Worm (Caenorhabditis elegans) whole organism, L4 larva: ENCODE data around the gene ZK632.12.

ENCODE experiments used
- fos-1 ChIP-seq: fragments of 150-350 bp; optimal IDR thresholded peaks from 2 replicates; lab custom pipeline; 2014; ENCODE audit warnings: missing biosample characterization, missing genetic modification characterization
- lin-13 ChIP-seq: fragments of 150-350 bp; optimal IDR thresholded peaks from 2 replicates; lab custom pipeline; 2014; ENCODE audit warnings: missing biosample characterization, missing genetic modification reagents, missing genetic modification characterization
- lin-39 ChIP-seq: fragments of 150-350 bp; optimal IDR thresholded peaks from 2 replicates; lab custom pipeline; 2014; ENCODE audit warnings: missing biosample characterization, missing genetic modification reagents, missing genetic modification characterization
- mdt-29 ChIP-seq: fragments of 200-800 bp; sonication (Bioruptor generic); IDR thresholded peaks from 2 replicates; pipeline ENCODE4 v1.3.6; 2022; ENCODE audit warnings: missing genetic modification reagents, missing genetic modification characterization, missing compliant biosample characterization
- nhr-102 ChIP-seq: sonication (generic microtip); optimal IDR thresholded peaks from 2 replicates; lab custom pipeline; 2016; ENCODE audit warnings: mild to moderate bottlenecking, missing genetic modification characterization, moderate library complexity, missing compliant biosample characterization
- nhr-11 ChIP-seq: fragments of 150-350 bp; optimal IDR thresholded peaks from 2 replicates; lab custom pipeline; 2014; ENCODE audit warnings: missing biosample characterization, missing genetic modification characterization
- nhr-48 ChIP-seq: sonication (generic microtip); optimal IDR thresholded peaks from 2 replicates; lab custom pipeline; 2016; ENCODE audit warnings: mild to moderate bottlenecking, missing genetic modification characterization, missing compliant biosample characterization
- pha-4 ChIP-seq, 2 experiments: fragments of 150-350 bp in 1 of 2; fragments of 200-800 bp in 1 of 2; sonication (Bioruptor generic) in 1 of 2; IDR thresholded peaks in 1 of 2; optimal IDR thresholded peaks in 1 of 2; 2 replicates each; pipeline versions ENCODE4 v1.3.6 to Lab custom; 2014 to 2022; ENCODE audit warnings: missing genetic modification characterization in 2 of 2, missing genetic modification reagents in 2 of 2, missing biosample characterization in 1 of 2, missing compliant biosample characterization in 1 of 2
- skn-1 ChIP-seq: fragments of 150-350 bp; optimal IDR thresholded peaks from 2 replicates; lab custom pipeline; 2014; ENCODE audit warnings: missing biosample characterization, missing genetic modification characterization
- unc-39 ChIP-seq: sonication (generic microtip); optimal IDR thresholded peaks from 2 replicates; lab custom pipeline; 2017; ENCODE audit warnings: missing biosample characterization, missing genetic modification characterization
- unc-62 ChIP-seq, 3 experiments: fragments of 150-350 bp in 1 of 3; sonication (generic microtip); optimal IDR thresholded peaks in 2 of 3; peaks in 1 of 3; 1 replicate in 1 of 3; 2 replicates in 2 of 3; lab custom pipeline; 2014 to 2017; ENCODE audit warnings: missing biosample characterization in 3 of 3, missing genetic modification characterization in 3 of 3, missing genetic modification reagents in 3 of 3, missing genotype in 1 of 3
- zag-1 ChIP-seq: fragments of 150-350 bp; optimal IDR thresholded peaks from 2 replicates; lab custom pipeline; 2014; ENCODE audit warnings: missing biosample characterization, missing genetic modification characterization
- zip-2 ChIP-seq: fragments of 150-350 bp; optimal IDR thresholded peaks from 2 replicates; lab custom pipeline; 2014; ENCODE audit warnings: missing biosample characterization, missing genetic modification characterization

ce11 chrIII:9783133-9783590 lies 47.4 kb upstream of the ZK632.12 start:
- peak; percentile 73 for TF ChIP-seq nhr-102 (tag; lab: Kevin White, UChicago)
- peak; percentile 51 for TF ChIP-seq fos-1 (tag; lab: Kevin White, UChicago)
- TF ChIP-seq nhr-48 (tag; lab: Kevin White, UChicago) = peak; percentile 26
- no peak for TF ChIP-seq skn-1 (tag; lab: Kevin White, UChicago)
- no peak for TF ChIP-seq mdt-29 (GFP tag; lab: Robert Waterston, UW)
- no peak for TF ChIP-seq unc-39 (tag; lab: Kevin White, UChicago)
- TF ChIP-seq nhr-11 (tag; lab: Kevin White, UChicago) = no peak
- TF ChIP-seq lin-39 (tag; lab: Kevin White, UChicago) = no peak
- TF ChIP-seq zag-1 (tag; lab: Kevin White, UChicago) = no peak
- no peak for TF ChIP-seq lin-13
- TF ChIP-seq pha-4 (GFP tag; IDR thresholded peaks at IDR 0.05; lab: Robert Waterston, UW) = 0 out of 2 replicates have a peak, but pooled peaks have one; percentile 4
- no peak for TF ChIP-seq pha-4 (tag; optimal IDR thresholded peaks at IDR 0.05; lab: Kevin White, UChicago)
- TF ChIP-seq unc-62 (GFP tag; optimal IDR thresholded peaks at IDR 0.05 in 1 of 2; lab: Kevin White, UChicago) = no peak
- TF ChIP-seq unc-62 (tag; optimal IDR thresholded peaks at IDR 0.05; lab: Kevin White, UChicago) = no peak
- TF ChIP-seq zip-2 = no peak
